Fruit fly (Drosophila melanogaster): ENCODE results near the gene CG34427.
A peak's percentile ranks its signal among the peaks of the same experiment; 100 is the strongest.

Gene CG34427

dm6 chr3L:8833467-8833802 lies 28.9 kb downstream of the CG34427 start:
- TF ChIP-seq jim (GFP tag; optimal IDR thresholded peaks at IDR 0.05) (no peak), Rel (GFP tag; optimal IDR thresholded peaks at IDR 0.05) (no peak), Rel (tag; optimal IDR thresholded peaks at IDR 0.05) (no peak), psq (GFP tag; optimal IDR thresholded peaks at IDR 0.05) (no peak), rgr (GFP tag; optimal IDR thresholded peaks at IDR 0.05) (no peak), lola (GFP tag; optimal IDR thresholded peaks at IDR 0.05) (no peak), br (GFP tag; optimal IDR thresholded peaks at IDR 0.05) (no peak), tai (GFP tag; optimal IDR thresholded peaks at IDR 0.05) (no peak), Sp1 (GFP tag; optimal IDR thresholded peaks at IDR 0.05) (no peak), Mio (GFP tag; optimal IDR thresholded peaks at IDR 0.05) (no peak), Hr83 (GFP tag; optimal IDR thresholded peaks at IDR 0.05; ENCODE audit: poor library complexity, severe bottlenecking) (no peak), woc (GFP tag; optimal IDR thresholded peaks at IDR 0.05) (no peak)

- TF ChIP-seq Dfd (GFP tag; optimal IDR thresholded peaks at IDR 0.05) (no peak), HLH106 (tag; optimal IDR thresholded peaks at IDR 0.05) (no peak), Rel (GFP tag; optimal IDR thresholded peaks at IDR 0.05) (no peak), Rel (tag; optimal IDR thresholded peaks at IDR 0.05) (no peak), fru (GFP tag; optimal IDR thresholded peaks at IDR 0.05) (no peak), sv (GFP tag; optimal IDR thresholded peaks at IDR 0.05) (no peak), rgr (GFP tag; optimal IDR thresholded peaks at IDR 0.05) (peak; percentile 29), Sp1 (GFP tag; optimal IDR thresholded peaks at IDR 0.05) (peak; percentile 21), brk (GFP tag; optimal IDR thresholded peaks at IDR 0.05) (no peak), lola (GFP tag; optimal IDR thresholded peaks at IDR 0.05) (no peak), usp (GFP tag; optimal IDR thresholded peaks at IDR 0.05) (no peak), jim (GFP tag; optimal IDR thresholded peaks at IDR 0.05) (no peak), dsf (GFP tag; optimal IDR thresholded peaks at IDR 0.05; ENCODE audit: borderline replicate concordance) (no peak), Abd-B (GFP tag; optimal IDR thresholded peaks at IDR 0.05) (no peak), dl (GFP tag; optimal IDR thresholded peaks at IDR 0.05; ENCODE audit: insufficient read depth in 1 of 2, partially characterized antibody in 2 of 2) (no peak), tai (GFP tag; optimal IDR thresholded peaks at IDR 0.05) (no peak), dmrt93B (GFP tag; optimal IDR thresholded peaks at IDR 0.05) (no peak), OdsH (GFP tag; optimal IDR thresholded peaks at IDR 0.05) (peak; percentile 13), N (GFP tag; optimal IDR thresholded peaks at IDR 0.05) (no peak), CG32264 (GFP tag; optimal IDR thresholded peaks at IDR 0.05) (no peak), woc (GFP tag; optimal IDR thresholded peaks at IDR 0.05) (no peak), GATAd (GFP tag; optimal IDR thresholded peaks at IDR 0.05) (no peak), br (GFP tag; optimal IDR thresholded peaks at IDR 0.05) (peak; percentile 25), foxo (GFP tag; optimal IDR thresholded peaks at IDR 0.05) (peak in 1 of 2 experiments; percentile 8), Mio (GFP tag; optimal IDR thresholded peaks at IDR 0.05) (no peak), Dif (GFP tag; optimal IDR thresholded peaks at IDR 0.05; ENCODE audit: partially characterized antibody) (no peak), Jra (GFP tag; optimal IDR thresholded peaks at IDR 0.05) (peak; percentile 28), psq (GFP tag; optimal IDR thresholded peaks at IDR 0.05) (peak; percentile 17), CrebA (GFP tag; optimal IDR thresholded peaks at IDR 0.05; ENCODE audit: borderline replicate concordance) (no peak), Hr83 (GFP tag; optimal IDR thresholded peaks at IDR 0.05; ENCODE audit: poor library complexity, severe bottlenecking) (no peak), Hr78 (GFP tag; optimal IDR thresholded peaks at IDR 0.05) (no peak), CG9705 (GFP tag; optimal IDR thresholded peaks at IDR 0.05) (no peak), Myc (optimal IDR thresholded peaks at IDR 0.05) (no peak), ey (GFP tag; optimal IDR thresholded peaks at IDR 0.05) (no peak), sage (GFP tag; optimal IDR thresholded peaks at IDR 0.05) (no peak), pan (optimal IDR thresholded peaks at IDR 0.05) (no peak), Hnf4 (GFP tag; optimal IDR thresholded peaks at IDR 0.05) (no peak), h (GFP tag; optimal IDR thresholded peaks at IDR 0.05) (peak; percentile 15), Vsx2 (GFP tag; optimal IDR thresholded peaks at IDR 0.05; ENCODE audit: partially characterized antibody) (no peak)
These were observed 29.9 kb downstream of the CG34427 start for dm6 chr3L:8834486-8834885.

- no peak for TF ChIP-seq CrebA (GFP tag; optimal IDR thresholded peaks at IDR 0.05; ENCODE audit: borderline replicate concordance)
- no peak for TF ChIP-seq rgr (GFP tag; optimal IDR thresholded peaks at IDR 0.05)
- TF ChIP-seq dmrt93B (GFP tag; optimal IDR thresholded peaks at IDR 0.05): no peak
- no peak for TF ChIP-seq br (GFP tag; optimal IDR thresholded peaks at IDR 0.05)
- TF ChIP-seq dl (GFP tag; optimal IDR thresholded peaks at IDR 0.05; ENCODE audit: insufficient read depth in 1 of 2, partially characterized antibody in 2 of 2): no peak
These were observed 30.3 kb downstream of the CG34427 start for dm6 chr3L:8834886-8835285.

Measured in whole organism, wandering third instar larva.